Worm (Caenorhabditis elegans) whole organism, L4 larva: Measurements from ENCODE around the gene F42A6.2.

Experiments
- D1046.2 ChIP-seq: fragments of 200-800 bp; sonication (Bioruptor generic); IDR thresholded peaks from 2 replicates; pipeline ENCODE4 v1.3.6; 2022; ENCODE audit warnings: missing genetic modification characterization, missing compliant biosample characterization
- F10B5.3 ChIP-seq: sonication (generic microtip); optimal IDR thresholded peaks from 2 replicates; lab custom pipeline; 2016; ENCODE audit warnings: mild to moderate bottlenecking, missing genetic modification characterization, missing compliant biosample characterization
- F49E8.2 ChIP-seq: sonication (generic microtip); optimal IDR thresholded peaks from 2 replicates; lab custom pipeline; 2016; ENCODE audit warnings: missing compliant biosample characterization, mild to moderate bottlenecking, missing genetic modification characterization, borderline replicate concordance
- T20F7.1 ChIP-seq: fragments of 200-800 bp; sonication (Bioruptor generic); optimal IDR thresholded peaks from 2 replicates; lab custom pipeline; 2018; ENCODE audit warnings: mild to moderate bottlenecking, missing genetic modification characterization, missing compliant biosample characterization
- Y75B8A.6 ChIP-seq: fragments of 200-800 bp; sonication (Bioruptor generic); IDR thresholded peaks from 2 replicates; pipeline ENCODE4 v1.3.6; 2022; ENCODE audit warnings: missing genetic modification reagents, missing genetic modification characterization, missing compliant biosample characterization
- ama-1 ChIP-seq: fragments of 150-350 bp; optimal IDR thresholded peaks from 2 replicates; lab custom pipeline; 2014; ENCODE audit warnings: inconsistent platforms, mixed read lengths
- ceh-20 ChIP-seq: fragments of 200-800 bp; sonication (Bioruptor generic); IDR thresholded peaks from 2 replicates; pipeline ENCODE4 v1.3.6; 2022; ENCODE audit warnings: missing genetic modification reagents, missing genetic modification characterization, missing compliant biosample characterization
- ceh-44 ChIP-seq: fragments of 200-800 bp; sonication (Bioruptor generic); IDR thresholded peaks from 2 replicates; pipeline ENCODE4 v1.3.6; 2022; ENCODE audit warnings: missing genetic modification reagents, missing genetic modification characterization, missing compliant biosample characterization
- cey-2 ChIP-seq: sonication (generic microtip); optimal IDR thresholded peaks from 3 replicates; lab custom pipeline; 2017; ENCODE audit warnings: missing genetic modification characterization, mild to moderate bottlenecking, missing compliant biosample characterization, antibody characterized with exemption, borderline replicate concordance; ENCODE audit not compliant: insufficient read depth
- daf-12 ChIP-seq: fragments of 150-350 bp; optimal IDR thresholded peaks from 2 replicates; lab custom pipeline; 2014; ENCODE audit warnings: missing biosample characterization, missing genetic modification reagents, missing genetic modification characterization
- daf-16 ChIP-seq, 3 experiments: sonication (generic microtip); optimal IDR thresholded peaks; 2 replicates each; lab custom pipeline; 2016 to 2017; ENCODE audit warnings: missing genetic modification characterization in 3 of 3, missing genetic modification reagents in 3 of 3, mild to moderate bottlenecking in 2 of 3, missing compliant biosample characterization in 2 of 3, missing biosample characterization in 1 of 3, moderate library complexity in 1 of 3
- dmd-8 ChIP-seq: fragments of 200-800 bp; sonication (Bioruptor generic); IDR thresholded peaks from 2 replicates; pipeline ENCODE4 v1.3.6; 2022; ENCODE audit warnings: missing genetic modification characterization, missing compliant biosample characterization
- dpl-1 ChIP-seq: fragments of 150-350 bp; optimal IDR thresholded peaks from 2 replicates; lab custom pipeline; 2014; ENCODE audit warnings: missing biosample characterization, missing genetic modification reagents, missing genetic modification characterization
- duxl-1 ChIP-seq: sonication (generic microtip); optimal IDR thresholded peaks from 2 replicates; lab custom pipeline; 2016; ENCODE audit warnings: mild to moderate bottlenecking, missing genetic modification characterization, moderate library complexity, missing compliant biosample characterization; ENCODE audit not compliant: poor library complexity
- dve-1 ChIP-seq: sonication (generic microtip); optimal IDR thresholded peaks from 2 replicates; lab custom pipeline; 2017; ENCODE audit warnings: antibody characterized with exemption, mild to moderate bottlenecking, missing genetic modification characterization, missing compliant biosample characterization; ENCODE audit not compliant: insufficient read depth
- fos-1 ChIP-seq: fragments of 150-350 bp; optimal IDR thresholded peaks from 2 replicates; lab custom pipeline; 2014; ENCODE audit warnings: missing biosample characterization, missing genetic modification characterization
- gei-8 ChIP-seq: fragments of 200-800 bp; sonication (Bioruptor generic); optimal IDR thresholded peaks from 2 replicates; lab custom pipeline; 2018; ENCODE audit warnings: mild to moderate bottlenecking, missing genetic modification characterization, missing compliant biosample characterization
- hif-1 ChIP-seq, 2 experiments: sonication (generic microtip); optimal IDR thresholded peaks; 2 replicates each; lab custom pipeline; 2016 to 2017; ENCODE audit warnings: missing compliant biosample characterization in 2 of 2, missing genetic modification characterization in 2 of 2, missing genetic modification reagents in 2 of 2, missing genotype in 2 of 2, mild to moderate bottlenecking in 1 of 2
- hlh-30 ChIP-seq: sonication (generic microtip); optimal IDR thresholded peaks from 2 replicates; lab custom pipeline; 2017; ENCODE audit warnings: antibody characterized with exemption, mild to moderate bottlenecking, missing genetic modification characterization, missing compliant biosample characterization; ENCODE audit not compliant: insufficient read depth
- hmg-1.1 ChIP-seq: fragments of 200-800 bp; sonication (Bioruptor generic); IDR thresholded peaks from 2 replicates; pipeline ENCODE4 v1.3.6; 2022; ENCODE audit warnings: missing genetic modification reagents, missing genetic modification characterization, missing compliant biosample characterization
- lin-1 ChIP-seq: fragments of 200-800 bp; sonication (Bioruptor generic); IDR thresholded peaks from 2 replicates; pipeline ENCODE4 v1.3.6; 2022; ENCODE audit warnings: missing genetic modification reagents, missing genetic modification characterization, missing compliant biosample characterization
- lin-29 ChIP-seq: fragments of 200-800 bp; sonication (Bioruptor generic); IDR thresholded peaks from 2 replicates; pipeline ENCODE4 v1.3.6; 2022; ENCODE audit warnings: missing genetic modification reagents, missing genetic modification characterization, missing compliant biosample characterization
- lin-39 ChIP-seq: fragments of 150-350 bp; optimal IDR thresholded peaks from 2 replicates; lab custom pipeline; 2014; ENCODE audit warnings: missing biosample characterization, missing genetic modification reagents, missing genetic modification characterization
- lsy-2 ChIP-seq, 2 experiments: fragments of 150-350 bp in 1 of 2; sonication (generic microtip) in 1 of 2; optimal IDR thresholded peaks; 2 replicates each; lab custom pipeline; 2014 to 2017; ENCODE audit warnings: missing biosample characterization in 2 of 2, missing genetic modification characterization in 2 of 2
- madf-9 ChIP-seq: fragments of 200-800 bp; sonication (Bioruptor generic); conservative IDR thresholded peaks from 2 replicates; pipeline ENCODE4 v1.3.6; 2022; ENCODE audit warnings: missing genetic modification reagents, missing genetic modification characterization, missing compliant biosample characterization
- mdl-1 ChIP-seq, 2 experiments: fragments of 150-350 bp in 1 of 2; sonication (generic microtip) in 1 of 2; optimal IDR thresholded peaks; 2 replicates each; lab custom pipeline; 2014 to 2017; ENCODE audit warnings: missing biosample characterization in 2 of 2, missing genetic modification characterization in 2 of 2
- mdt-29 ChIP-seq: fragments of 200-800 bp; sonication (Bioruptor generic); IDR thresholded peaks from 2 replicates; pipeline ENCODE4 v1.3.6; 2022; ENCODE audit warnings: missing genetic modification reagents, missing genetic modification characterization, missing compliant biosample characterization
- mes-2 ChIP-seq: sonication (generic microtip); optimal IDR thresholded peaks from 2 replicates; lab custom pipeline; 2016; ENCODE audit warnings: missing genotype, mild to moderate bottlenecking, missing genetic modification characterization, missing compliant biosample characterization; ENCODE audit not compliant: poor library complexity, severe bottlenecking
- nhr-10 ChIP-seq: fragments of 150-350 bp; optimal IDR thresholded peaks from 2 replicates; lab custom pipeline; 2014; ENCODE audit warnings: missing biosample characterization, missing genetic modification characterization
- nhr-11 ChIP-seq: fragments of 150-350 bp; optimal IDR thresholded peaks from 2 replicates; lab custom pipeline; 2014; ENCODE audit warnings: missing biosample characterization, missing genetic modification characterization
- nhr-111 ChIP-seq: fragments of 200-800 bp; sonication (Bioruptor generic); optimal IDR thresholded peaks from 2 replicates; lab custom pipeline; 2018; ENCODE audit warnings: mild to moderate bottlenecking, missing genetic modification characterization, missing compliant biosample characterization
- nhr-28 ChIP-seq: fragments of 150-350 bp; optimal IDR thresholded peaks from 2 replicates; lab custom pipeline; 2014; ENCODE audit warnings: missing biosample characterization, missing genetic modification characterization
- nhr-6 ChIP-seq: fragments of 150-350 bp; optimal IDR thresholded peaks from 2 replicates; lab custom pipeline; 2014; ENCODE audit warnings: missing biosample characterization, missing genetic modification characterization
- pha-4 ChIP-seq, 2 experiments: fragments of 150-350 bp in 1 of 2; fragments of 200-800 bp in 1 of 2; sonication (Bioruptor generic) in 1 of 2; IDR thresholded peaks in 1 of 2; optimal IDR thresholded peaks in 1 of 2; 2 replicates each; pipeline versions ENCODE4 v1.3.6 to Lab custom; 2014 to 2022; ENCODE audit warnings: missing genetic modification characterization in 2 of 2, missing genetic modification reagents in 2 of 2, missing biosample characterization in 1 of 2, missing compliant biosample characterization in 1 of 2
- php-3 ChIP-seq: fragments of 200-800 bp; sonication (Bioruptor generic); IDR thresholded peaks from 2 replicates; pipeline ENCODE4 v1.3.6; 2022; ENCODE audit warnings: missing genetic modification reagents, missing genetic modification characterization, missing compliant biosample characterization
- pqm-1 ChIP-seq: sonication (generic microtip); optimal IDR thresholded peaks from 2 replicates; lab custom pipeline; 2017; ENCODE audit warnings: missing biosample characterization, missing genetic modification characterization
- rbr-2 ChIP-seq: sonication (generic microtip); optimal IDR thresholded peaks from 2 replicates; lab custom pipeline; 2016; ENCODE audit warnings: missing genotype, missing genetic modification characterization, missing compliant biosample characterization
- sdz-12 ChIP-seq: fragments of 200-800 bp; sonication (Bioruptor generic); optimal IDR thresholded peaks from 2 replicates; lab custom pipeline; 2018; ENCODE audit warnings: mild to moderate bottlenecking, missing genetic modification characterization, missing compliant biosample characterization
- set-16 ChIP-seq: fragments of 200-800 bp; sonication (Bioruptor generic); IDR thresholded peaks from 2 replicates; pipeline ENCODE4 v1.3.6; 2022; ENCODE audit warnings: missing genetic modification reagents, missing genetic modification characterization, missing compliant biosample characterization
- snpc-1.2 ChIP-seq: fragments of 200-800 bp; sonication (Bioruptor generic); IDR thresholded peaks from 2 replicates; pipeline ENCODE4 v1.3.6; 2022; ENCODE audit warnings: missing genetic modification reagents, missing genetic modification characterization, missing compliant biosample characterization
- spr-3 ChIP-seq: fragments of 200-800 bp; sonication (Bioruptor generic); optimal IDR thresholded peaks from 2 replicates; lab custom pipeline; 2018; ENCODE audit warnings: mild to moderate bottlenecking, missing genetic modification characterization, missing compliant biosample characterization
- unc-130 ChIP-seq: sonication (generic microtip); optimal IDR thresholded peaks from 2 replicates; lab custom pipeline; 2016; ENCODE audit warnings: missing genetic modification reagents, missing genetic modification characterization, missing compliant biosample characterization
- unc-39 ChIP-seq: sonication (generic microtip); optimal IDR thresholded peaks from 2 replicates; lab custom pipeline; 2017; ENCODE audit warnings: missing biosample characterization, missing genetic modification characterization
- zfp-3 ChIP-seq: fragments of 200-800 bp; sonication (Bioruptor generic); conservative IDR thresholded peaks from 2 replicates; pipeline ENCODE4 v1.3.6; 2022; ENCODE audit warnings: missing genetic modification reagents, missing genetic modification characterization, missing compliant biosample characterization
- ztf-7 ChIP-seq: fragments of 150-350 bp; optimal IDR thresholded peaks from 2 replicates; lab custom pipeline; 2014; ENCODE audit warnings: missing biosample characterization, missing genetic modification characterization

F42A6.2 gene

DNA sequence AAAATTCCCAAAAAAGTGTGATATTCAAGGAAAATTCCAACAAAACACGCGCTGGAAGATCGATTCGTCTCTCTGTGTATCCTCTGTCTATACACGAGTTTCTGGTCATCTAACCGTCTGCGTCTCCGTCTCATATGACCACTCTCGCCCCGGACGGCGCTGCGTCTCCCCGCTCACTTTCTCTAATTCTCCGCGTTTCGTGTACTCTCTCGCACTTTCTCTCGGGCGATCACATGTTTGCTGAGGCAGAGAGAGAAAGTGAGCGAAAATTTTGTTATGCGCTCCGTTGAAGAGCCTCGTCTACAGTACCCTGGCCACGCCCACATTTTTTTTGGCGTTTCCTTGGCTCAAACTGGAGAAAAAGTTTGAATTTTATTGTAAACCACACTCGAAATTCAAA, 43.3 kb downstream of the F42A6.2 start (continued):
- peak; percentile 50; the same call in 1 of the 2 replicates for TF ChIP-seq mdt-29 (GFP tag; lab: Robert Waterston, UW)
- peak; percentile 89 for TF ChIP-seq dve-1 (tag; lab: Kevin White, UChicago)
- no peak for TF ChIP-seq unc-39 (tag; lab: Kevin White, UChicago)
- peak; percentile 91 for TF ChIP-seq rbr-2 (tag; lab: Kevin White, UChicago)
- TF ChIP-seq lsy-2 (tag; optimal IDR thresholded peaks at IDR 0.05; lab: Kevin White, UChicago), result peak; percentile 82 to 94
- TF ChIP-seq nhr-11 (tag; lab: Kevin White, UChicago), result peak; percentile 91
- TF ChIP-seq nhr-111 (GFP tag; lab: Kevin White, UChicago), result no peak
- TF ChIP-seq madf-9 (GFP tag; lab: Robert Waterston, UW), result peak; percentile 72

DNA sequence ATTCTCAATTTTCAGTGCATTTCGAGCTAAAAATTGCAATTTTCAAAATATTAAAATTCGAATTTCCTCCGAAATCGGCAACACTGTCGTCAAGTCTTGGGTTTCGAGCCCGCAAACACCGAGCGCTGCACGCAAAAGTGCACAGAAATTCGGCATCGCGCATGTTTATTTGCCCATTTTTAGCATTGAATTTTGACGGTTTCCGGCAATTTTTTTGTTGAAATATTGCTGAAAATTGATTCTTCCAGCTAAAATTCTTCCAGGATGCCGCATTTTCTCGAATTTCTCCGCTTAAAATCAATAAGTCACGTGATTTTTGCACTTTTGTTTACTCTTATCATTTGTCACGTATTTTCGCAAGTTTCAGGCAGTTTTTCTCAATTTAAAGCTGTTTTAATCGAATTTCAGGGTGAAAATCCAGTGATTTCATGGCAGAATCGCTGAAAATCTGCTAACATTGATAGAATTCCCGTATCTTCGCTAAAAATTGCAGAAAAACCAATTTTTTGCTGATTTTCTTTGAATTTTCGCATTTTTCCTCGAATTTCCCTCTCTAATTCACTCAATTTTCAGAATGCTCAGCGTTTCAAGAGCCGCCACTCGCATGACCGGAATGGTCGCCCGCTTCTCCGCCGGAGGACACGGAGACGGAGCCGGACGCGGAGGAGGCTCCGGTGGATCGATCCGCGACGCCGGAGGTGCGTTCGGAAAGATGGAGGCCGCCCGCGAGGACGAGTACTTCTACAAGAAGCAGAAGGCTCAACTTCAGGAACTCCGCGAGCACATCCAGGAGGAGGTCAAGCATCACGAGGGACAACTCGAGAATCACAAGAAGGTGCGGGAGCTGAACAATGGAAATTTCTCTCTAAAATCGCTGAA, 44.3 kb downstream of the F42A6.2 start, which contains the start of gene mai-2:
Gene mai-2 (plus strand): TSS at position 574 of the 879 bp plus-strand sequence.
- TF ChIP-seq lin-29 (GFP tag; lab: Robert Waterston, UW) (no peak), lin-1 (GFP tag; lab: Robert Waterston, UW) (no peak), nhr-10 (tag; lab: Kevin White, UChicago) (no peak), daf-12 (no peak), spr-3 (GFP tag; lab: Kevin White, UChicago) (no peak), nhr-6 (tag; lab: Kevin White, UChicago) (peak; percentile 42), hlh-30 (peak; percentile 91), hmg-1.1 (GFP tag; lab: Robert Waterston, UW) (peak; percentile 53), Y75B8A.6 (GFP tag; lab: Robert Waterston, UW) (no peak), ztf-7 (tag; lab: Kevin White, UChicago) (no peak), hif-1 (tag; optimal IDR thresholded peaks at IDR 0.05; lab: Kevin White, UChicago) (peak; percentile 76 to 97), ceh-44 (no peak), T20F7.1 (GFP tag; lab: Kevin White, UChicago) (peak; percentile 39), fos-1 (tag; lab: Kevin White, UChicago) (no peak), mdl-1 (tag; optimal IDR thresholded peaks at IDR 0.05; lab: Kevin White, UChicago) (peak in 1 of 2 experiments; percentile 14), dpl-1 (peak; percentile 87), pqm-1 (tag; lab: Kevin White, UChicago) (no peak), pha-4 (GFP tag; IDR thresholded peaks at IDR 0.05; lab: Robert Waterston, UW) (peak; percentile 62; the same call in 1 of the 2 replicates), pha-4 (tag; optimal IDR thresholded peaks at IDR 0.05; lab: Kevin White, UChicago) (no peak), F10B5.3 (tag; lab: Kevin White, UChicago) (no peak), mes-2 (tag; lab: Kevin White, UChicago) (peak; percentile 73), cey-2 (tag; lab: Kevin White, UChicago) (no peak), D1046.2 (no peak), ceh-20 (GFP tag; lab: Robert Waterston, UW) (0 out of 2 replicates have a peak, but pooled peaks have one; percentile 20), sdz-12 (GFP tag; lab: Kevin White, UChicago) (no peak), gei-8 (GFP tag; lab: Kevin White, UChicago) (no peak), lin-39 (tag; lab: Kevin White, UChicago) (no peak), dmd-8 (no peak), nhr-28 (tag; lab: Kevin White, UChicago) (peak; percentile 29), set-16 (GFP tag; lab: Robert Waterston, UW) (peak; percentile 98), zfp-3 (GFP tag; lab: Robert Waterston, UW) (no peak), snpc-1.2 (no peak), duxl-1 (tag; lab: Kevin White, UChicago) (peak; percentile 10), php-3 (0 out of 2 replicates have a peak, but pooled peaks have one; percentile 38), unc-130 (GFP tag; lab: Kevin White, UChicago) (no peak), F49E8.2 (tag; lab: Kevin White, UChicago) (no peak), ama-1 (lab: Kevin White, UChicago) (peak; percentile 74), daf-16 (GFP tag; optimal IDR thresholded peaks at IDR 0.05; lab: Kevin White, UChicago) (no peak), daf-16 (tag; optimal IDR thresholded peaks at IDR 0.05; lab: Kevin White, UChicago) (peak; percentile 77)
